Worm (Caenorhabditis elegans): ENCODE results near the gene str-181.

The str-181 gene

ce11 chrV:12725893-12726292 is 7.4 kb upstream of the str-181 start, which contains the start of gene R11D1.12:
Gene R11D1.12, minus strand, starts transcription at chrV:12725993.
- TF ChIP-seq skn-1 (tag; optimal IDR thresholded peaks at IDR 0.05) (no peak), unc-86 (tag; optimal IDR thresholded peaks at IDR 0.05) (no peak), pag-3 (tag; optimal IDR thresholded peaks at IDR 0.05; ENCODE audit: borderline replicate concordance, insufficient read depth) (no peak), fos-1 (tag; optimal IDR thresholded peaks at IDR 0.05) (no peak), unc-62 (GFP tag; optimal IDR thresholded peaks at IDR 0.05) (no peak), elt-2 (tag; optimal IDR thresholded peaks at IDR 0.05) (no peak), mab-9 (GFP tag; IDR thresholded peaks at IDR 0.05) (no peak), ets-5 (GFP tag; IDR thresholded peaks at IDR 0.05) (no peak), lin-13 (GFP tag; optimal IDR thresholded peaks at IDR 0.05) (no peak), nhr-20 (tag; optimal IDR thresholded peaks at IDR 0.05) (no peak), xbp-1 (tag; optimal IDR thresholded peaks at IDR 0.05) (no peak), nhr-85 (tag) (no peak), Y116A8C.19 (tag; optimal IDR thresholded peaks at IDR 0.05; ENCODE audit: borderline replicate concordance) (no peak), hlh-4 (tag; optimal IDR thresholded peaks at IDR 0.05) (no peak)

ce11 chrV:12719713-12720112 is 1.2 kb upstream of the str-181 start, which contains the start of gene R11D1.7:
Gene R11D1.7, plus strand, starts transcription at chrV:12720013.
- TF ChIP-seq C16A3.4 (tag; optimal IDR thresholded peaks at IDR 0.05) = no peak
- TF ChIP-seq nhr-28 (tag; optimal IDR thresholded peaks at IDR 0.05) = no peak
- no peak for TF ChIP-seq aha-1 (tag; optimal IDR thresholded peaks at IDR 0.05)
- TF ChIP-seq hlh-4 (tag; optimal IDR thresholded peaks at IDR 0.05) = peak; percentile 68
- no peak for TF ChIP-seq C34B4.2 (tag; optimal IDR thresholded peaks at IDR 0.05)
- TF ChIP-seq snu-23 (GFP tag; optimal IDR thresholded peaks at IDR 0.05) = no peak

ce11 chrV:12716447-12716846 is 2.1 kb downstream of the str-181 start, which contains the start of gene str-178:
Gene str-178, minus strand, starts transcription at chrV:12716547.
- TF ChIP-seq lin-39 (tag; optimal IDR thresholded peaks at IDR 0.05) (no peak), nhr-71 (tag; optimal IDR thresholded peaks at IDR 0.05) (no peak), unc-130 (tag; optimal IDR thresholded peaks at IDR 0.05) (no peak), nhr-90 (tag; optimal IDR thresholded peaks at IDR 0.05; ENCODE audit: poor library complexity) (no peak), pax-3 (tag; optimal IDR thresholded peaks at IDR 0.05) (no peak), egl-13 (tag; optimal IDR thresholded peaks at IDR 0.05) (no peak), Y116A8C.19 (tag; optimal IDR thresholded peaks at IDR 0.05; ENCODE audit: borderline replicate concordance) (no peak), grh-1 (GFP tag; IDR thresholded peaks at IDR 0.05) (no peak), nhr-84 (tag; optimal IDR thresholded peaks at IDR 0.05) (no peak)

ce11 chrV:12714120-12714519 is 4.4 kb downstream of the str-181 start, which contains the start of gene R11D1.4:
Gene R11D1.4, minus strand, starts transcription at chrV:12714220.
- TF ChIP-seq nhr-76 (tag; optimal IDR thresholded peaks at IDR 0.05) (no peak), unc-86 (tag; optimal IDR thresholded peaks at IDR 0.05) (no peak), pax-3 (tag; optimal IDR thresholded peaks at IDR 0.05) (no peak), ceh-82 (tag; optimal IDR thresholded peaks at IDR 0.05) (no peak), pag-3 (tag; optimal IDR thresholded peaks at IDR 0.05; ENCODE audit: borderline replicate concordance, insufficient read depth) (no peak), grh-1 (GFP tag; IDR thresholded peaks at IDR 0.05) (no peak), elt-2 (tag; optimal IDR thresholded peaks at IDR 0.05) (no peak), snu-23 (GFP tag; optimal IDR thresholded peaks at IDR 0.05) (no peak), efl-1 (optimal IDR thresholded peaks at IDR 0.05) (no peak), efl-1 (GFP tag; optimal IDR thresholded peaks at IDR 0.05 in 1 of 2) (no peak), mab-9 (GFP tag; IDR thresholded peaks at IDR 0.05) (no peak), ceh-8 (GFP tag; optimal IDR thresholded peaks at IDR 0.05) (no peak), unc-30 (tag; optimal IDR thresholded peaks at IDR 0.05) (no peak), skn-1 (tag; optimal IDR thresholded peaks at IDR 0.05) (no peak), nhr-237 (tag; optimal IDR thresholded peaks at IDR 0.05) (no peak), unc-62 (GFP tag; optimal IDR thresholded peaks at IDR 0.05) (no peak), nhr-28 (tag; optimal IDR thresholded peaks at IDR 0.05) (no peak)

- no peak for TF ChIP-seq nhr-85 (tag)
- TF ChIP-seq nhr-237 (tag; optimal IDR thresholded peaks at IDR 0.05) = no peak
- no peak for TF ChIP-seq C16A3.4 (tag; optimal IDR thresholded peaks at IDR 0.05)
- TF ChIP-seq isw-1 (GFP tag; IDR thresholded peaks at IDR 0.05) = no peak
- TF ChIP-seq fos-1 (tag; optimal IDR thresholded peaks at IDR 0.05) = no peak
- no peak for TF ChIP-seq nhr-71 (tag; optimal IDR thresholded peaks at IDR 0.05)
- TF ChIP-seq lin-35 (GFP tag; optimal IDR thresholded peaks at IDR 0.05) = no peak
- TF ChIP-seq lin-15B (tag; optimal IDR thresholded peaks at IDR 0.05) = no peak
- no peak for TF ChIP-seq nhr-47 (tag; optimal IDR thresholded peaks at IDR 0.05)
- no peak for TF ChIP-seq ztf-11 (tag; optimal IDR thresholded peaks at IDR 0.05)
- no peak for TF ChIP-seq xbp-1 (tag; optimal IDR thresholded peaks at IDR 0.05)
- no peak for TF ChIP-seq pax-3 (tag; optimal IDR thresholded peaks at IDR 0.05)
Measured at ce11 chrV:12711999-12712398, 6.5 kb downstream of the str-181 start, which contains the start of gene R11D1.3. Gene R11D1.3, minus strand, starts transcription at chrV:12712099.

Measured in whole organism, L1 larva.